Worm (Caenorhabditis elegans) whole organism, L4 larva: ENCODE data around the gene hda-10.

Source experiments
- F37D6.2 ChIP-seq: sonication (generic microtip); optimal IDR thresholded peaks from 2 replicates; lab custom pipeline; 2016; ENCODE audit warnings: mild to moderate bottlenecking, missing genetic modification characterization, missing compliant biosample characterization
- R02D3.7 ChIP-seq: fragments of 150-350 bp; sonication (generic microtip); optimal IDR thresholded peaks from 3 replicates; lab custom pipeline; 2014; ENCODE audit warnings: missing biosample characterization, missing genetic modification characterization
- T26A8.4 ChIP-seq: fragments of 200-800 bp; sonication (Bioruptor generic); IDR thresholded peaks from 2 replicates; pipeline ENCODE4 v1.3.6; 2022; ENCODE audit warnings: missing genetic modification characterization, missing compliant biosample characterization
- Y105C5A.15 ChIP-seq: fragments of 200-800 bp; sonication (Bioruptor generic); IDR thresholded peaks from 2 replicates; pipeline ENCODE4 v1.3.6; 2022; ENCODE audit warnings: missing genetic modification characterization, missing compliant biosample characterization
- Y48G9A.11 ChIP-seq: fragments of 200-800 bp; sonication (Bioruptor generic); IDR thresholded peaks from 2 replicates; pipeline ENCODE4 v1.3.6; 2022; ENCODE audit warnings: missing genetic modification reagents, missing genetic modification characterization, missing compliant biosample characterization
- Y5F2A.4 ChIP-seq: fragments of 200-800 bp; sonication (Bioruptor generic); optimal IDR thresholded peaks from 2 replicates; lab custom pipeline; 2018; ENCODE audit warnings: mild to moderate bottlenecking, missing genetic modification characterization, missing compliant biosample characterization
- ZK337.2 ChIP-seq: fragments of 200-800 bp; sonication (Bioruptor generic); IDR thresholded peaks from 2 replicates; pipeline ENCODE4 v1.3.6; 2022; ENCODE audit warnings: missing genetic modification reagents, missing genetic modification characterization, missing compliant biosample characterization
- aha-1 ChIP-seq: fragments of 150-350 bp; peaks from one replicate; lab custom pipeline; 2014; ENCODE audit warnings: missing biosample characterization, missing genetic modification characterization
- aly-2 ChIP-seq: sonication (generic microtip); optimal IDR thresholded peaks from 2 replicates; lab custom pipeline; 2018; ENCODE audit warnings: missing biosample characterization, missing genetic modification characterization
- attf-4 ChIP-seq: sonication (generic microtip); optimal IDR thresholded peaks from 3 replicates; lab custom pipeline; 2017; ENCODE audit warnings: missing biosample characterization, missing genetic modification characterization
- ceh-28 ChIP-seq: fragments of 150-350 bp; optimal IDR thresholded peaks from 2 replicates; lab custom pipeline; 2014; ENCODE audit warnings: missing biosample characterization, missing genetic modification reagents, missing genetic modification characterization
- daf-16 ChIP-seq, 3 experiments: sonication (generic microtip); optimal IDR thresholded peaks; 2 replicates each; lab custom pipeline; 2016 to 2017; ENCODE audit warnings: missing genetic modification characterization in 3 of 3, missing genetic modification reagents in 3 of 3, mild to moderate bottlenecking in 2 of 3, missing compliant biosample characterization in 2 of 3, missing biosample characterization in 1 of 3, moderate library complexity in 1 of 3
- daf-8 ChIP-seq: fragments of 200-800 bp; sonication (Bioruptor generic); IDR thresholded peaks from 2 replicates; pipeline ENCODE4 v1.3.6; 2022; ENCODE audit warnings: missing genetic modification characterization, missing compliant biosample characterization
- dmd-6 ChIP-seq: fragments of 200-800 bp; sonication (Bioruptor generic); IDR thresholded peaks from 2 replicates; pipeline ENCODE4 v1.3.6; 2022; ENCODE audit warnings: missing genetic modification reagents, missing genetic modification characterization, missing compliant biosample characterization
- dpl-1 ChIP-seq: fragments of 150-350 bp; optimal IDR thresholded peaks from 2 replicates; lab custom pipeline; 2014; ENCODE audit warnings: missing biosample characterization, missing genetic modification reagents, missing genetic modification characterization
- dve-1 ChIP-seq: sonication (generic microtip); optimal IDR thresholded peaks from 2 replicates; lab custom pipeline; 2017; ENCODE audit warnings: antibody characterized with exemption, mild to moderate bottlenecking, missing genetic modification characterization, missing compliant biosample characterization; ENCODE audit not compliant: insufficient read depth
- hlh-11 ChIP-seq: fragments of 200-800 bp; sonication (Bioruptor generic); optimal IDR thresholded peaks from 2 replicates; lab custom pipeline; 2018; ENCODE audit warnings: mild to moderate bottlenecking, missing genetic modification characterization, missing compliant biosample characterization
- hlh-30 ChIP-seq: sonication (generic microtip); optimal IDR thresholded peaks from 2 replicates; lab custom pipeline; 2017; ENCODE audit warnings: antibody characterized with exemption, mild to moderate bottlenecking, missing genetic modification characterization, missing compliant biosample characterization; ENCODE audit not compliant: insufficient read depth
- madf-9 ChIP-seq: fragments of 200-800 bp; sonication (Bioruptor generic); conservative IDR thresholded peaks from 2 replicates; pipeline ENCODE4 v1.3.6; 2022; ENCODE audit warnings: missing genetic modification reagents, missing genetic modification characterization, missing compliant biosample characterization
- mdl-1 ChIP-seq, 2 experiments: fragments of 150-350 bp in 1 of 2; sonication (generic microtip) in 1 of 2; optimal IDR thresholded peaks; 2 replicates each; lab custom pipeline; 2014 to 2017; ENCODE audit warnings: missing biosample characterization in 2 of 2, missing genetic modification characterization in 2 of 2
- mep-1 ChIP-seq: fragments of 150-350 bp; sonication (generic microtip); optimal IDR thresholded peaks from 3 replicates; lab custom pipeline; 2014; ENCODE audit warnings: missing biosample characterization, missing genetic modification characterization
- mes-2 ChIP-seq: sonication (generic microtip); optimal IDR thresholded peaks from 2 replicates; lab custom pipeline; 2016; ENCODE audit warnings: missing genotype, mild to moderate bottlenecking, missing genetic modification characterization, missing compliant biosample characterization; ENCODE audit not compliant: poor library complexity, severe bottlenecking
- nhr-11 ChIP-seq: fragments of 150-350 bp; optimal IDR thresholded peaks from 2 replicates; lab custom pipeline; 2014; ENCODE audit warnings: missing biosample characterization, missing genetic modification characterization
- nhr-25 ChIP-seq: sonication (generic microtip); optimal IDR thresholded peaks from 2 replicates; lab custom pipeline; 2017; ENCODE audit warnings: missing genetic modification characterization, mild to moderate bottlenecking, missing compliant biosample characterization, antibody characterized with exemption, moderate library complexity, borderline replicate concordance; ENCODE audit not compliant: insufficient read depth
- nhr-28 ChIP-seq: fragments of 150-350 bp; optimal IDR thresholded peaks from 2 replicates; lab custom pipeline; 2014; ENCODE audit warnings: missing biosample characterization, missing genetic modification characterization
- nhr-41 ChIP-seq: fragments of 200-800 bp; sonication (Bioruptor generic); IDR thresholded peaks from 2 replicates; pipeline ENCODE4 v1.3.6; 2022; ENCODE audit warnings: missing genetic modification reagents, missing genetic modification characterization, missing compliant biosample characterization
- nhr-42 ChIP-seq: fragments of 200-800 bp; sonication (Bioruptor generic); IDR thresholded peaks from 2 replicates; pipeline ENCODE4 v1.3.6; 2022; ENCODE audit warnings: missing genetic modification characterization, missing compliant biosample characterization
- nhr-77 ChIP-seq: fragments of 150-350 bp; optimal IDR thresholded peaks from 2 replicates; lab custom pipeline; 2014; ENCODE audit warnings: missing biosample characterization, missing genetic modification characterization
- php-3 ChIP-seq: fragments of 200-800 bp; sonication (Bioruptor generic); IDR thresholded peaks from 2 replicates; pipeline ENCODE4 v1.3.6; 2022; ENCODE audit warnings: missing genetic modification reagents, missing genetic modification characterization, missing compliant biosample characterization
- pqm-1 ChIP-seq: sonication (generic microtip); optimal IDR thresholded peaks from 2 replicates; lab custom pipeline; 2017; ENCODE audit warnings: missing biosample characterization, missing genetic modification characterization
- set-16 ChIP-seq: fragments of 200-800 bp; sonication (Bioruptor generic); IDR thresholded peaks from 2 replicates; pipeline ENCODE4 v1.3.6; 2022; ENCODE audit warnings: missing genetic modification reagents, missing genetic modification characterization, missing compliant biosample characterization
- snpc-4 ChIP-seq: fragments of 150-350 bp; optimal IDR thresholded peaks from 2 replicates; lab custom pipeline; 2014; ENCODE audit warnings: missing biosample characterization, missing genetic modification characterization
- spr-1 ChIP-seq: sonication (generic microtip); optimal IDR thresholded peaks from 2 replicates; lab custom pipeline; 2016; ENCODE audit warnings: mild to moderate bottlenecking, missing genetic modification characterization, missing compliant biosample characterization
- spr-3 ChIP-seq: fragments of 200-800 bp; sonication (Bioruptor generic); optimal IDR thresholded peaks from 2 replicates; lab custom pipeline; 2018; ENCODE audit warnings: mild to moderate bottlenecking, missing genetic modification characterization, missing compliant biosample characterization
- tag-97 ChIP-seq: fragments of 200-800 bp; sonication (Bioruptor generic); IDR thresholded peaks from 2 replicates; pipeline ENCODE4 v1.3.6; 2022; ENCODE audit warnings: missing genetic modification characterization, missing compliant biosample characterization
- unc-130 ChIP-seq: sonication (generic microtip); optimal IDR thresholded peaks from 2 replicates; lab custom pipeline; 2016; ENCODE audit warnings: missing genetic modification reagents, missing genetic modification characterization, missing compliant biosample characterization
- unc-62 ChIP-seq, 3 experiments: fragments of 150-350 bp in 1 of 3; sonication (generic microtip); optimal IDR thresholded peaks in 2 of 3; peaks in 1 of 3; 1 replicate in 1 of 3; 2 replicates in 2 of 3; lab custom pipeline; 2014 to 2017; ENCODE audit warnings: missing biosample characterization in 3 of 3, missing genetic modification characterization in 3 of 3, missing genetic modification reagents in 3 of 3, missing genotype in 1 of 3
- ztf-7 ChIP-seq: fragments of 150-350 bp; optimal IDR thresholded peaks from 2 replicates; lab custom pipeline; 2014; ENCODE audit warnings: missing biosample characterization, missing genetic modification characterization

hda-10 gene

ce11 chrII:13839454-13839853 lies 43.1 kb upstream of the hda-10 start:
- TF ChIP-seq nhr-41 (GFP tag; lab: Robert Waterston, UW) (no peak), ceh-28 (tag; lab: Kevin White, UChicago) (peak; percentile 50), set-16 (GFP tag; lab: Robert Waterston, UW) (peak; percentile 59; the same call in 1 of the 2 replicates)

- TF ChIP-seq unc-62 (GFP tag; optimal IDR thresholded peaks at IDR 0.05 in 1 of 2; lab: Kevin White, UChicago) (peak in 1 of 2 experiments; percentile 45), unc-62 (tag; optimal IDR thresholded peaks at IDR 0.05; lab: Kevin White, UChicago) (no peak), spr-1 (no peak)
- TF ChIP-seq, all 104 proteins: peak for 1
Observed at ce11 chrII:13841106-13841854, 41.2 kb upstream of the hda-10 start, which contains the start of gene F08G2.7. TSS of gene F08G2.7 (minus strand) at chrII:13841156.

DNA sequence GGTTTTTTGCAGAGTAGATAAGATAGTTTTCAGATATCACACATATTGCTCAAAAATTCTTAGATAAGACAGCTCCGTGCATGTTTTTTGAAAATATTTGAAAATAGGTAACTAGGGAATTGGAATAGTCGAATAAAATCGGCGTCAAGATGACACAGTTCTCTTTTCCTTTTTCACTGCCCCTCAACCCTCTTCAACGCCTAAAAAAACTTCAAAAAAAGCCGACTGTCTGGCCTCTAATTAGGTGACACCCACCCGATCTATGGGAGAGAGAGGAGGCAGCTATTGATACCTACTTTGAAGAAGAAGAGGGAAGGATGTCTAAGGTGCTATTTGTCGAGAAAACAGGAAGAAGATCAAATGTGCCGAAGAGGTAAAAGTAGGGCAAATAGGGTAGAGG lies 40.2 kb upstream of the hda-10 start:
- no peak for TF ChIP-seq nhr-41 (GFP tag; lab: Robert Waterston, UW)
- no peak for TF ChIP-seq tag-97 (GFP tag; lab: Robert Waterston, UW)
- TF ChIP-seq aha-1 (tag; lab: Kevin White, UChicago) = peak; percentile 93
- TF ChIP-seq, all 104 proteins: peak for 1

DNA sequence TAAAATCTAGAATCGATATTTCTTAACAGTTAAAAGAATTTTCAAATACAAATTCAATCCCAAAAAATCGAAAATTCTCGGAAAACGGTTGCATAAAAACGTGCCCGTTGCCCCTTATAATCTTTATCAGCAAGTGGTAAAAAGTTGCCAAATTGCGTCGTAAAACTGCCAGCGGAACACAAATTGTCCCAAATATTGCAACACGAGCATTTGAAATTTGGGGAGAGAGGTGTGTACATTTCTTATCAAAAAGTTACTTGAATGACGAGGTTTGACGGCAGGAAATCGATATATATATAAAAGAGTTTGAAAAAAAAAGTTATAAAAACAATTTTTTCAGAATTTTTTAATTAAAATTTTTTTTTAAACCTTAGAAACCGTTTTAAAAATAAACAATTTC lies 36.5 kb upstream of the hda-10 start:
- TF ChIP-seq nhr-77 (tag; lab: Kevin White, UChicago) (peak; percentile 82), mes-2 (peak; percentile 38), nhr-28 (tag; lab: Kevin White, UChicago) (peak; percentile 79), hlh-11 (tag; lab: Kevin White, UChicago) (peak; percentile 61), Y5F2A.4 (GFP tag; lab: Kevin White, UChicago) (no peak), daf-16 (GFP tag; optimal IDR thresholded peaks at IDR 0.05; lab: Kevin White, UChicago) (no peak), daf-16 (tag; optimal IDR thresholded peaks at IDR 0.05; lab: Kevin White, UChicago) (peak; percentile 72), dve-1 (peak; percentile 67), dmd-6 (GFP tag; lab: Robert Waterston, UW) (peak; percentile 67; the same call in 1 of the 2 replicates), dpl-1 (GFP tag; lab: Kevin White, UChicago) (peak; percentile 2), pqm-1 (peak; percentile 89), unc-62 (GFP tag; optimal IDR thresholded peaks at IDR 0.05 in 1 of 2; lab: Kevin White, UChicago) (peak in 1 of 2 experiments; percentile 6), unc-62 (tag; optimal IDR thresholded peaks at IDR 0.05; lab: Kevin White, UChicago) (no peak), mep-1 (tag; lab: Kevin White, UChicago) (peak; percentile 7), spr-3 (GFP tag; lab: Kevin White, UChicago) (no peak), php-3 (GFP tag; lab: Robert Waterston, UW) (peak; percentile 88), attf-4 (tag; lab: Kevin White, UChicago) (no peak), nhr-42 (GFP tag; lab: Robert Waterston, UW) (no peak)

DNA sequence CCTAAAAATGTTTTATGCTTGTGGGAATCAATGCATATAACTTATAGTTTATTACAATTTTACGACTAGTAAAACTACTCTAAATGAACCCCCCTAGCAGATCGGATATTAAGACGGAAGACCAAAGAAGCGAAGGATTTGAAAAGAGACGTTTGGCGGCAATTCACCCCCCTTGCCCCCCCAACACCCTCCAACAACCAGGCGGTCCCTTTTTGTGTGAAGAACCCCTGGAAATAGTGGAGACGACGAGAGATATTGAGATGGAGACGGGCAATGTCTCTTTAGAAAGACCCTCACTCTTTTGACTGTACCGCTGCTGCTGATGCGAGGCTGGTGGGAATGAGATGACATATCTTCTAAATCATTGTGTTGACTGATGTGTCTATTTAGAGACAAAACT lies 35.1 kb upstream of the hda-10 start:
- TF ChIP-seq snpc-4 = no peak
- peak; percentile 14 for TF ChIP-seq aha-1 (tag; lab: Kevin White, UChicago)

DNA sequence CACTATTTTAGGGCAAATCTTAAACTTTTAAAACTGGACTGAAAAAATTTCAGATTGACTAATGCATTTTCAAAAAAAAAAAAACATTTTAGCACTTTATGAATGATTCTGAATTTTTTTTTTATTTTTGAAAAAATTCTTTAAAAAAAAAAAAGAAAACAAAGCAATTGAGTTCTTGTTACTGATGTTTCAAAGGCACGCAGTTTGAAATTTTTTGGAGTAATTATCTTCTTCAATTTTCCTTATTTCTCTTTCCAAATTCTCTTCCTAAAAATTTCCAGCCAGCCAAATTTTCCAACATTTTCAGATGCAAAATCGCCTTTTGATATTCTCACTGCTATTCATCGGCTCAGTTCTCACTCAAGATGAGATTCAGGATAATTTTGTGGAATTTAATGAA lies 30.5 kb upstream of the hda-10 start, which contains the start of gene F08G2.8:
TSS of gene F08G2.8 (plus strand) at position 301 of the 400 bp plus-strand sequence.
- TF ChIP-seq Y105C5A.15 (GFP tag; lab: Robert Waterston, UW) (no peak), R02D3.7 (tag; lab: Kevin White, UChicago) (no peak), ztf-7 (tag; lab: Kevin White, UChicago) (no peak), aly-2 (no peak), daf-8 (GFP tag; lab: Robert Waterston, UW) (no peak), F37D6.2 (tag; lab: Kevin White, UChicago) (no peak), spr-1 (no peak), T26A8.4 (no peak), Y48G9A.11 (GFP tag; lab: Robert Waterston, UW) (no peak), unc-130 (no peak), set-16 (GFP tag; lab: Robert Waterston, UW) (no peak), madf-9 (GFP tag; lab: Robert Waterston, UW) (no peak), hlh-30 (tag; lab: Kevin White, UChicago) (no peak), snpc-4 (no peak), mdl-1 (tag; optimal IDR thresholded peaks at IDR 0.05; lab: Kevin White, UChicago) (no peak), nhr-77 (tag; lab: Kevin White, UChicago) (no peak), nhr-11 (tag; lab: Kevin White, UChicago) (no peak), ZK337.2 (GFP tag; lab: Robert Waterston, UW) (no peak), nhr-42 (GFP tag; lab: Robert Waterston, UW) (no peak), nhr-25 (tag; lab: Kevin White, UChicago) (no peak)
- TF ChIP-seq, all 104 proteins: peak for 0
